Worm (Caenorhabditis elegans) whole organism, mixed stage, embryonic: ENCODE results near the gene rsp-5.

Source experiments
- M03D4.4 ChIP-seq: sonication (generic microtip); optimal IDR thresholded peaks from 2 replicates; lab custom pipeline; 2017; ENCODE audit warnings: mild to moderate bottlenecking, missing genetic modification characterization, missing compliant biosample characterization
- blmp-1 ChIP-seq: fragments of 150-350 bp; optimal IDR thresholded peaks from 2 replicates; lab custom pipeline; 2014; ENCODE audit warnings: missing biosample characterization, missing genetic modification characterization
- ceh-39 ChIP-seq: fragments of 150-350 bp; optimal IDR thresholded peaks from 2 replicates; lab custom pipeline; 2014; ENCODE audit warnings: missing biosample characterization, missing genetic modification characterization
- ceh-43 ChIP-seq: fragments of 200-800 bp; sonication (Bioruptor generic); optimal IDR thresholded peaks from 2 replicates; lab custom pipeline; 2018; ENCODE audit warnings: mild to moderate bottlenecking, missing genetic modification characterization, moderate library complexity, missing compliant biosample characterization
- ceh-83 ChIP-seq: fragments of 200-800 bp; sonication (Bioruptor generic); optimal IDR thresholded peaks from 2 replicates; lab custom pipeline; 2018; ENCODE audit warnings: mild to moderate bottlenecking, missing genetic modification characterization, missing compliant biosample characterization
- ces-1 ChIP-seq: fragments of 150-350 bp; optimal IDR thresholded peaks from 2 replicates; lab custom pipeline; 2014; ENCODE audit warnings: missing biosample characterization, missing genetic modification reagents, missing genetic modification characterization
- cnd-1 ChIP-seq: fragments of 200-800 bp; sonication (Bioruptor generic); optimal IDR thresholded peaks from 2 replicates; lab custom pipeline; 2018; ENCODE audit warnings: mild to moderate bottlenecking, missing genetic modification characterization, missing compliant biosample characterization
- drap-1 ChIP-seq: fragments of 200-800 bp; sonication (Bioruptor generic); optimal IDR thresholded peaks from 3 replicates; lab custom pipeline; 2018; ENCODE audit warnings: mild to moderate bottlenecking, missing genetic modification characterization, missing compliant biosample characterization
- elt-1 ChIP-seq: sonication (generic microtip); optimal IDR thresholded peaks from 2 replicates; lab custom pipeline; 2017; ENCODE audit warnings: missing genetic modification characterization, mild to moderate bottlenecking, missing compliant biosample characterization, antibody characterized with exemption, moderate library complexity, borderline replicate concordance; ENCODE audit not compliant: insufficient read depth
- elt-3 ChIP-seq: fragments of 150-350 bp; optimal IDR thresholded peaks from 2 replicates; lab custom pipeline; 2014; ENCODE audit warnings: missing biosample characterization, missing genetic modification characterization
- flh-1 ChIP-seq: fragments of 200-800 bp; sonication (Bioruptor generic); optimal IDR thresholded peaks from 2 replicates; lab custom pipeline; 2018; ENCODE audit warnings: mild to moderate bottlenecking, missing genetic modification characterization, moderate library complexity, missing compliant biosample characterization
- ham-2 ChIP-seq: fragments of 200-800 bp; sonication (Bioruptor generic); optimal IDR thresholded peaks from 2 replicates; lab custom pipeline; 2018; ENCODE audit warnings: mild to moderate bottlenecking, missing genetic modification characterization, missing compliant biosample characterization
- hlh-1 ChIP-seq: fragments of 150-350 bp; optimal IDR thresholded peaks from 2 replicates; lab custom pipeline; 2014; ENCODE audit warnings: missing biosample characterization, missing genetic modification reagents, missing genetic modification characterization
- lin-13 ChIP-seq: fragments of 150-350 bp; optimal IDR thresholded peaks from 2 replicates; lab custom pipeline; 2014; ENCODE audit warnings: missing biosample characterization, missing genetic modification characterization
- lin-32 ChIP-seq: fragments of 200-800 bp; sonication (Bioruptor generic); optimal IDR thresholded peaks from 2 replicates; lab custom pipeline; 2018; ENCODE audit warnings: mild to moderate bottlenecking, missing genetic modification characterization, missing compliant biosample characterization
- lsy-2 ChIP-seq: fragments of 150-350 bp; optimal IDR thresholded peaks from 2 replicates; lab custom pipeline; 2014; ENCODE audit warnings: missing biosample characterization, missing genetic modification characterization
- mab-5 ChIP-seq: fragments of 150-350 bp; optimal IDR thresholded peaks from 2 replicates; lab custom pipeline; 2014; ENCODE audit warnings: missing biosample characterization, missing genetic modification characterization
- mep-1 ChIP-seq: fragments of 150-350 bp; optimal IDR thresholded peaks from 2 replicates; lab custom pipeline; 2017; ENCODE audit warnings: missing biosample characterization, missing genetic modification reagents, missing genetic modification characterization, inconsistent platforms
- mls-2 ChIP-seq: sonication (generic microtip); optimal IDR thresholded peaks from 2 replicates; lab custom pipeline; 2016; ENCODE audit warnings: mild to moderate bottlenecking, missing genetic modification characterization, moderate library complexity, missing compliant biosample characterization
- nhr-12 ChIP-seq: fragments of 150-350 bp; optimal IDR thresholded peaks from 2 replicates; lab custom pipeline; 2014; ENCODE audit warnings: missing biosample characterization, missing genetic modification characterization
- nhr-2 ChIP-seq: fragments of 150-350 bp; optimal IDR thresholded peaks from 2 replicates; lab custom pipeline; 2014; ENCODE audit warnings: missing biosample characterization, missing genetic modification characterization
- nhr-237 ChIP-seq: fragments of 150-350 bp; optimal IDR thresholded peaks from 2 replicates; lab custom pipeline; 2014; ENCODE audit warnings: missing biosample characterization, missing genetic modification characterization
- nhr-76 ChIP-seq: sonication (generic microtip); optimal IDR thresholded peaks from 2 replicates; lab custom pipeline; 2017; ENCODE audit warnings: missing biosample characterization, missing genetic modification characterization
- pha-4 ChIP-seq: fragments of 150-350 bp; optimal IDR thresholded peaks from 2 replicates; lab custom pipeline; 2018; ENCODE audit warnings: missing biosample characterization, missing genetic modification reagents, missing genetic modification characterization
- sem-2 ChIP-seq: fragments of 200-800 bp; sonication (Bioruptor generic); optimal IDR thresholded peaks from 2 replicates; lab custom pipeline; 2018; ENCODE audit warnings: mild to moderate bottlenecking, missing genetic modification characterization, missing compliant biosample characterization
- snpc-4 ChIP-seq: fragments of 150-350 bp; optimal IDR thresholded peaks from 2 replicates; lab custom pipeline; 2014; ENCODE audit warnings: missing biosample characterization, missing genetic modification characterization
- sptf-1 ChIP-seq: sonication (generic microtip); optimal IDR thresholded peaks from 2 replicates; lab custom pipeline; 2017; ENCODE audit warnings: mild to moderate bottlenecking, missing genetic modification characterization, moderate library complexity, missing compliant biosample characterization
- tbx-8 ChIP-seq: fragments of 200-800 bp; sonication (Bioruptor generic); optimal IDR thresholded peaks from 2 replicates; lab custom pipeline; 2018; ENCODE audit warnings: mild to moderate bottlenecking, missing genetic modification characterization, moderate library complexity, missing compliant biosample characterization
- unc-120 ChIP-seq: sonication (generic microtip); optimal IDR thresholded peaks from 2 replicates; lab custom pipeline; 2017; ENCODE audit warnings: missing genetic modification characterization, missing compliant biosample characterization; ENCODE audit not compliant: poor library complexity, severe bottlenecking
- unc-62 ChIP-seq: fragments of 150-350 bp; optimal IDR thresholded peaks from 2 replicates; lab custom pipeline; 2014; ENCODE audit warnings: missing biosample characterization, missing genetic modification reagents, missing genetic modification characterization
- zip-8 ChIP-seq: fragments of 150-350 bp; optimal IDR thresholded peaks from 2 replicates; lab custom pipeline; 2014; ENCODE audit warnings: missing biosample characterization, missing genetic modification characterization
- ztf-11 ChIP-seq: fragments of 150-350 bp; optimal IDR thresholded peaks from 2 replicates; lab custom pipeline; 2014; ENCODE audit warnings: missing biosample characterization, missing genetic modification characterization

rsp-5 gene

ce11 chrII:6500161-6500560 lies 10.2 kb downstream of the rsp-5 start, which contains the start of gene R05G9.5:
Gene R05G9.5, minus strand, starts transcription at chrII:6500261.
- TF ChIP-seq zip-8: no peak
- no peak for TF ChIP-seq lsy-2
- no peak for TF ChIP-seq elt-1 (tag; lab: Kevin White, UChicago)
- TF ChIP-seq mab-5 (tag; lab: Kevin White, UChicago): no peak
- no peak for TF ChIP-seq tbx-8 (GFP tag; lab: Kevin White, UChicago)
- TF ChIP-seq ceh-43: no peak
- no peak for TF ChIP-seq flh-1 (GFP tag; lab: Kevin White, UChicago)

ce11 chrII:6501420-6501819 lies 11.5 kb downstream of the rsp-5 start, which contains the start of gene R05G9.3:
Gene R05G9.3, minus strand, starts transcription at chrII:6501520.
- no peak for TF ChIP-seq ham-2
- TF ChIP-seq ceh-43: no peak
- no peak for TF ChIP-seq snpc-4 (tag; lab: Kevin White, UChicago)
- no peak for TF ChIP-seq nhr-76 (tag; lab: Kevin White, UChicago)
- no peak for TF ChIP-seq elt-3 (tag; lab: Kevin White, UChicago)
- no peak for TF ChIP-seq mls-2 (tag; lab: Kevin White, UChicago)
- no peak for TF ChIP-seq nhr-2 (tag; lab: Kevin White, UChicago)
- no peak for TF ChIP-seq mep-1 (tag; lab: Kevin White, UChicago)
- no peak for TF ChIP-seq pha-4 (tag; lab: Kevin White, UChicago)

DNA sequence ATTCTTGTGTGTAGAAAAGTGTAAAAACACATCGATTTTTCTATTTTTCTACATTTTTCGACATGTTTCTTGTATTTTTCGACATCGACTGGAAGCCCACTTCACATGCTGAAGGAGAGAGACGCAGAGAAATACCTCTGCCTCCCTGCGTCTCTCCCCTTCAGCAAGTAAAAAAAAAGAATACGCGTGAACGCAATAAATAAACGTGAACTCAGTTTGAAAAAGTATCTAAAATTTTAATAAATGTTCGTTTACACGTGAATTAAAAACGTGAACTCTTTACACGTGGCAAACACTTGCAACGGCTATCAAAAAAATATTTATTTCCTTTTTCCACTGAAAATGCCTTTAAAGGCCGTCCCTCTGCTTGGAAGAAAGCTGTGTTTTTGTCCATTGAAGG lies 12.9 kb downstream of the rsp-5 start, which contains the start of gene R05G9.1:
TSS of gene R05G9.1 (plus strand) at position 343 of the 400 bp plus-strand sequence.
- TF ChIP-seq elt-1 (tag; lab: Kevin White, UChicago) (no peak), nhr-237 (tag; lab: Kevin White, UChicago) (no peak), nhr-76 (tag; lab: Kevin White, UChicago) (no peak), sptf-1 (no peak), sem-2 (GFP tag; lab: Kevin White, UChicago) (no peak), elt-3 (tag; lab: Kevin White, UChicago) (no peak), lin-13 (tag; lab: Kevin White, UChicago) (no peak), hlh-1 (tag; lab: Kevin White, UChicago) (no peak), ceh-43 (no peak), unc-120 (tag; lab: Kevin White, UChicago) (no peak), blmp-1 (tag; lab: Kevin White, UChicago) (no peak), unc-62 (no peak), mab-5 (tag; lab: Kevin White, UChicago) (no peak), tbx-8 (GFP tag; lab: Kevin White, UChicago) (no peak), ztf-11 (tag; lab: Kevin White, UChicago) (no peak), ceh-83 (GFP tag; lab: Kevin White, UChicago) (no peak)

ce11 chrII:6513357-6513756 lies 23.4 kb downstream of the rsp-5 start:
- TF ChIP-seq drap-1 (GFP tag; lab: Kevin White, UChicago): no peak
- no peak for TF ChIP-seq pha-4 (tag; lab: Kevin White, UChicago)
- TF ChIP-seq cnd-1: no peak
- TF ChIP-seq ceh-39: no peak
- TF ChIP-seq zip-8: no peak
- TF ChIP-seq hlh-1 (tag; lab: Kevin White, UChicago): no peak
- TF ChIP-seq ceh-43: no peak
- no peak for TF ChIP-seq lsy-2
- TF ChIP-seq nhr-12: no peak
- TF ChIP-seq nhr-237 (tag; lab: Kevin White, UChicago): no peak
- TF ChIP-seq, all 35 proteins: peak for 0

DNA sequence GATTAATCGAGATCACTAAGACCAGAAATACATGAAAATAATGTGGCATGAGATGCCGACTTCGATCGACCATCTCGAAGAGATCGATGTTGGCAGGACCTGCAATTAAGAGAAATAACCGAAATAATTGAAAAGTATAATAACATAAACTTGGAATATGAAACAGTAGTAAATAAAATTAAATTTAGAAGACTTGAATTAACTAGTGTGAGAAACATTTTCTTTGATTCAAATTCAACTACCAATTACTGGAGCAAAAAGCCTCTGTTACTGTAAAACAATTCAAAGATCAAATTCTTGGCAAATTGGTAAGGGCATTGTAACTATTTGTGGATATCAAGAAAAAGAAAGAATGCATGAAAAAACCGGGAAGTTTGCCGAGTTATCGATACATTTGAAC lies 23.9 kb downstream of the rsp-5 start, which contains the start of gene R05G9R.1:
TSS of gene R05G9R.1 (minus strand) at position 101 of the 400 bp plus-strand sequence.
- TF ChIP-seq tbx-8 (GFP tag; lab: Kevin White, UChicago) (no peak), pha-4 (tag; lab: Kevin White, UChicago) (no peak)

DNA sequence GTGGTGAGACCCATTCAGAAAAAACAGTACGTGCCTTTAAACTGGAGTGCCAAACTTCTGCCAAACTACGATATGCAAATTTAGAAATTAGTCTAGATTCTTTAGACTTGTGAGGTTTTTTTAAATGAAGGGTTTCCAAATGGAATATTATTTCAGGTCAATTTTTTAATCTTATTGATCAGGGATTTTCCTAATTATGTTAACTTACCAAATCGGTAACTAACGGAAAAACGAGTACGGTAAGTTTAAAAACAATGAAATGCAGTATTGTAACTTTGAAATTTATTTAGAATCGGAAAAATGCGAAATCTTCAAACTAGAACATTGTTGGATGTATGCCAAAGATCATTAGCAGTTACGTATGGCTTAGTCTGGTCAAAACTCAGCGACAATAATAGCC lies 26.3 kb downstream of the rsp-5 start, which contains the start of gene C56E6.7:
TSS of gene C56E6.7 (plus strand) at position 301 of the 400 bp plus-strand sequence.
- no peak for TF ChIP-seq unc-120 (tag; lab: Kevin White, UChicago)
- TF ChIP-seq ham-2: no peak
- TF ChIP-seq hlh-1 (tag; lab: Kevin White, UChicago): no peak
- no peak for TF ChIP-seq ces-1
- TF ChIP-seq mab-5 (tag; lab: Kevin White, UChicago): no peak
- no peak for TF ChIP-seq M03D4.4 (tag; lab: Kevin White, UChicago)
- TF ChIP-seq lin-32 (GFP tag; lab: Kevin White, UChicago): no peak
- no peak for TF ChIP-seq ceh-39
- no peak for TF ChIP-seq ztf-11 (tag; lab: Kevin White, UChicago)
- no peak for TF ChIP-seq nhr-237 (tag; lab: Kevin White, UChicago)
